Fruit fly (Drosophila melanogaster) ovary, adult (tissue): ENCODE measurements around the gene CG4743.
A peak's percentile ranks its signal among the peaks of the same experiment; 100 is the strongest.

ENCODE experiments used
- CG17801 ChIP-seq: fragments of 200-800 bp; optimal IDR thresholded peaks from 2 replicates; lab custom pipeline; 2019; ENCODE audit warnings: missing biosample characterization, mild to moderate bottlenecking, missing genetic modification characterization, moderate library complexity; ENCODE audit not compliant: partially characterized antibody

CG4743 gene

dm6 chr3R:25652066-25652720 lies 28.2 kb downstream of the CG4743 start:
- peak; percentile 24 for TF ChIP-seq CG17801 (GFP tag; lab: Kevin White, UChicago)

- TF ChIP-seq CG17801 (GFP tag; lab: Kevin White, UChicago): peak; percentile 48
Observed at dm6 chr3R:25651414-25651813, 28.9 kb downstream of the CG4743 start.

dm6 chr3R:25650417-25650816 lies 29.9 kb downstream of the CG4743 start:
- no peak for TF ChIP-seq CG17801 (GFP tag; lab: Kevin White, UChicago)

- TF ChIP-seq CG17801 (GFP tag; lab: Kevin White, UChicago): no peak
Observed at dm6 chr3R:25648258-25648606, 32.1 kb downstream of the CG4743 start.

dm6 chr3R:25647577-25648257 lies 32.6 kb downstream of the CG4743 start:
- TF ChIP-seq CG17801 (GFP tag; lab: Kevin White, UChicago): peak; percentile 87

- TF ChIP-seq CG17801 (GFP tag; lab: Kevin White, UChicago): peak; percentile 78
Observed at dm6 chr3R:25646882-25647518, 33.4 kb downstream of the CG4743 start.

dm6 chr3R:25644172-25644571 lies 36.2 kb downstream of the CG4743 start:
- no peak for TF ChIP-seq CG17801 (GFP tag; lab: Kevin White, UChicago)

- peak; percentile 86 for TF ChIP-seq CG17801 (GFP tag; lab: Kevin White, UChicago)
Observed at dm6 chr3R:25640463-25640862, 39.9 kb downstream of the CG4743 start.

- peak; percentile 90 for TF ChIP-seq CG17801 (GFP tag; lab: Kevin White, UChicago)
Observed at dm6 chr3R:25638961-25639360, 41.4 kb downstream of the CG4743 start.

dm6 chr3R:25638381-25638780 lies 42.0 kb downstream of the CG4743 start:
- no peak for TF ChIP-seq CG17801 (GFP tag; lab: Kevin White, UChicago)

- no peak for TF ChIP-seq CG17801 (GFP tag; lab: Kevin White, UChicago)
Observed at dm6 chr3R:25637294-25638174, 42.8 kb downstream of the CG4743 start, which contains the start of gene jigr1. jigr1 (plus strand) TSS chr3R:25637843.

dm6 chr3R:25633865-25634460 lies 46.4 kb downstream of the CG4743 start:
- no peak for TF ChIP-seq CG17801 (GFP tag; lab: Kevin White, UChicago)

- TF ChIP-seq CG17801 (GFP tag; lab: Kevin White, UChicago): no peak
Observed at dm6 chr3R:25631079-25631478, 49.3 kb downstream of the CG4743 start.

dm6 chr3R:25630541-25630940 lies 49.8 kb downstream of the CG4743 start:
- TF ChIP-seq CG17801 (GFP tag; lab: Kevin White, UChicago): no peak
